Worm (Caenorhabditis elegans) whole organism, L1 larva: ENCODE results near the gene osta-1.
A peak's percentile ranks its signal among the peaks of the same experiment; 100 is the strongest.

Source experiments
- C04F5.9 ChIP-seq: sonication (generic microtip); optimal IDR thresholded peaks from 2 replicates; lab custom pipeline; 2016; ENCODE audit warnings: missing genetic modification characterization, missing compliant biosample characterization
- C16A3.4 ChIP-seq: fragments of 150-350 bp; optimal IDR thresholded peaks from 2 replicates; lab custom pipeline; 2014; ENCODE audit warnings: missing biosample characterization, missing genetic modification characterization
- C34B4.2 ChIP-seq: sonication (generic microtip); optimal IDR thresholded peaks from 2 replicates; lab custom pipeline; 2017; ENCODE audit warnings: mild to moderate bottlenecking, missing genetic modification characterization, missing compliant biosample characterization
- Y116A8C.19 ChIP-seq: sonication (generic microtip); optimal IDR thresholded peaks from 2 replicates; lab custom pipeline; 2016; ENCODE audit warnings: missing compliant biosample characterization, missing genetic modification characterization, borderline replicate concordance
- alr-1 ChIP-seq: fragments of 200-800 bp; sonication (Bioruptor generic); optimal IDR thresholded peaks from 2 replicates; lab custom pipeline; 2018; ENCODE audit warnings: borderline replicate concordance, mild to moderate bottlenecking, missing genetic modification characterization, missing compliant biosample characterization
- aly-2 ChIP-seq: fragments of 150-350 bp; optimal IDR thresholded peaks from 2 replicates; lab custom pipeline; 2014; ENCODE audit warnings: missing biosample characterization, missing genetic modification characterization
- ama-1 ChIP-seq: fragments of 150-350 bp; optimal IDR thresholded peaks from 2 replicates; lab custom pipeline; 2014
- ceh-63 ChIP-seq: fragments of 200-800 bp; sonication (Bioruptor generic); optimal IDR thresholded peaks from 2 replicates; lab custom pipeline; 2018; ENCODE audit warnings: mild to moderate bottlenecking, missing genetic modification characterization, missing compliant biosample characterization
- ceh-90 ChIP-seq: sonication (generic microtip); optimal IDR thresholded peaks from 2 replicates; lab custom pipeline; 2016; ENCODE audit warnings: missing genetic modification characterization, missing compliant biosample characterization
- dpl-1 ChIP-seq, 3 experiments: fragments of 150-350 bp in 2 of 3; sonication (generic microtip) in 1 of 3; optimal IDR thresholded peaks; 2 replicates each; lab custom pipeline; 2014 to 2017; ENCODE audit warnings: missing biosample characterization in 3 of 3, missing genetic modification characterization in 3 of 3, missing genetic modification reagents in 3 of 3
- efl-1 ChIP-seq, 4 experiments: fragments of 150-350 bp; optimal IDR thresholded peaks in 3 of 4; peaks in 1 of 4; 1 replicate in 1 of 4; 2 replicates in 3 of 4; lab custom pipeline; 2014; ENCODE audit warnings: missing biosample characterization in 2 of 4, missing genetic modification characterization in 2 of 4, missing genetic modification reagents in 2 of 4
- efl-3 ChIP-seq: fragments of 200-800 bp; sonication (Bioruptor generic); optimal IDR thresholded peaks from 2 replicates; lab custom pipeline; 2018; ENCODE audit warnings: mild to moderate bottlenecking, missing genetic modification characterization, missing compliant biosample characterization
- elt-2 ChIP-seq: sonication (generic microtip); optimal IDR thresholded peaks from 2 replicates; lab custom pipeline; 2016; ENCODE audit warnings: missing genetic modification characterization, mild to moderate bottlenecking, inconsistent platforms, missing compliant biosample characterization, missing genetic modification reagents
- elt-3 ChIP-seq, 6 experiments: fragments of 150-350 bp in 1 of 6; sonication (generic microtip); optimal IDR thresholded peaks; 2 replicates each; lab custom pipeline; 2017 to 2018; ENCODE audit warnings: missing biosample characterization in 6 of 6, missing genetic modification characterization in 6 of 6, inconsistent platforms in 1 of 6
- ets-5 ChIP-seq: fragments of 200-800 bp; sonication (Bioruptor generic); IDR thresholded peaks from 2 replicates; pipeline ENCODE4 v1.3.6; 2022; ENCODE audit warnings: missing genetic modification characterization, missing compliant biosample characterization
- fos-1 ChIP-seq: fragments of 150-350 bp; optimal IDR thresholded peaks from 2 replicates; lab custom pipeline; 2014; ENCODE audit warnings: missing biosample characterization, missing genetic modification characterization
- hlh-17 ChIP-seq: fragments of 200-800 bp; sonication (Bioruptor generic); optimal IDR thresholded peaks from 2 replicates; lab custom pipeline; 2018; ENCODE audit warnings: missing genetic modification characterization, mild to moderate bottlenecking, missing compliant biosample characterization, moderate library complexity, borderline replicate concordance
- hlh-4 ChIP-seq: sonication (generic microtip); optimal IDR thresholded peaks from 2 replicates; lab custom pipeline; 2016; ENCODE audit warnings: mild to moderate bottlenecking, missing genetic modification characterization, missing compliant biosample characterization
- irx-1 ChIP-seq: sonication (generic microtip); optimal IDR thresholded peaks from 2 replicates; lab custom pipeline; 2016; ENCODE audit warnings: missing genetic modification characterization, missing compliant biosample characterization
- isw-1 ChIP-seq: fragments of 200-800 bp; sonication (Bioruptor generic); IDR thresholded peaks from 2 replicates; pipeline ENCODE4 v1.3.6; 2022; ENCODE audit warnings: missing genetic modification characterization, missing compliant biosample characterization
- jun-1 ChIP-seq: fragments of 150-350 bp; optimal IDR thresholded peaks from 2 replicates; lab custom pipeline; 2014; ENCODE audit warnings: missing biosample characterization, missing genetic modification reagents, missing genetic modification characterization
- lin-15B ChIP-seq: fragments of 150-350 bp; sonication (generic microtip); optimal IDR thresholded peaks from 3 replicates; lab custom pipeline; 2014; ENCODE audit warnings: missing biosample characterization, missing genetic modification characterization
- lin-35 ChIP-seq, 2 experiments: fragments of 150-350 bp; optimal IDR thresholded peaks; 2 replicates each; lab custom pipeline; 2014; ENCODE audit warnings: missing biosample characterization in 2 of 2, missing genetic modification characterization in 2 of 2, missing genetic modification reagents in 2 of 2
- lin-39 ChIP-seq: fragments of 150-350 bp; optimal IDR thresholded peaks from 2 replicates; lab custom pipeline; 2014; ENCODE audit warnings: missing biosample characterization, missing genetic modification reagents, missing genetic modification characterization
- lir-3 ChIP-seq: sonication (generic microtip); optimal IDR thresholded peaks from 2 replicates; lab custom pipeline; 2016; ENCODE audit warnings: mild to moderate bottlenecking, missing genetic modification characterization, moderate library complexity, missing compliant biosample characterization; ENCODE audit not compliant: poor library complexity
- lsy-2 ChIP-seq, 2 experiments: fragments of 150-350 bp; optimal IDR thresholded peaks; 2 replicates each; lab custom pipeline; 2014; ENCODE audit warnings: missing biosample characterization in 2 of 2, missing genetic modification characterization in 2 of 2
- mdl-1 ChIP-seq, 2 experiments: fragments of 150-350 bp; optimal IDR thresholded peaks; 2 replicates each; lab custom pipeline; 2014 to 2017; ENCODE audit warnings: missing biosample characterization in 2 of 2, missing genetic modification characterization in 2 of 2, inconsistent platforms in 1 of 2
- mef-2 ChIP-seq: fragments of 150-350 bp; optimal IDR thresholded peaks from 2 replicates; lab custom pipeline; 2014; ENCODE audit warnings: missing biosample characterization, missing genetic modification characterization
- mep-1 ChIP-seq: fragments of 150-350 bp; optimal IDR thresholded peaks from 2 replicates; lab custom pipeline; 2014; ENCODE audit warnings: missing biosample characterization, missing genetic modification characterization
- nhr-12 ChIP-seq: sonication (generic microtip); optimal IDR thresholded peaks from 2 replicates; lab custom pipeline; 2017; ENCODE audit warnings: missing biosample characterization, missing genetic modification characterization
- nhr-19 ChIP-seq: fragments of 200-800 bp; sonication (Bioruptor generic); conservative IDR thresholded peaks from 2 replicates; pipeline ENCODE4 v1.3.6; 2022; ENCODE audit warnings: missing genetic modification characterization, missing compliant biosample characterization
- nhr-237 ChIP-seq: fragments of 150-350 bp; optimal IDR thresholded peaks from 2 replicates; lab custom pipeline; 2014; ENCODE audit warnings: missing biosample characterization, missing genetic modification characterization
- nhr-28 ChIP-seq: fragments of 150-350 bp; optimal IDR thresholded peaks from 2 replicates; lab custom pipeline; 2014; ENCODE audit warnings: missing biosample characterization, missing genetic modification characterization
- nhr-71 ChIP-seq: sonication (generic microtip); optimal IDR thresholded peaks from 2 replicates; lab custom pipeline; 2016; ENCODE audit warnings: mild to moderate bottlenecking, missing genetic modification characterization, moderate library complexity, missing compliant biosample characterization
- nhr-77 ChIP-seq: fragments of 150-350 bp; optimal IDR thresholded peaks from 2 replicates; lab custom pipeline; 2014; ENCODE audit warnings: missing biosample characterization, missing genetic modification characterization
- nhr-85 ChIP-seq: sonication (generic microtip); peaks from one replicate; lab custom pipeline; 2016; ENCODE audit warnings: missing genetic modification characterization, inconsistent platforms, missing compliant biosample characterization
- nhr-90 ChIP-seq: sonication (generic microtip); optimal IDR thresholded peaks from 2 replicates; lab custom pipeline; 2016; ENCODE audit warnings: mild to moderate bottlenecking, missing genetic modification characterization, missing compliant biosample characterization; ENCODE audit not compliant: poor library complexity
- pag-3 ChIP-seq: sonication (generic microtip); optimal IDR thresholded peaks from 2 replicates; lab custom pipeline; 2017; ENCODE audit warnings: missing genetic modification characterization, mild to moderate bottlenecking, missing compliant biosample characterization, antibody characterized with exemption, borderline replicate concordance; ENCODE audit not compliant: insufficient read depth
- pax-3 ChIP-seq: fragments of 200-800 bp; sonication (Bioruptor generic); optimal IDR thresholded peaks from 2 replicates; lab custom pipeline; 2018; ENCODE audit warnings: mild to moderate bottlenecking, missing genetic modification characterization, moderate library complexity, missing compliant biosample characterization
- pqm-1 ChIP-seq: sonication (generic microtip); optimal IDR thresholded peaks from 3 replicates; lab custom pipeline; 2017; ENCODE audit warnings: missing biosample characterization, missing genetic modification characterization
- skn-1 ChIP-seq: fragments of 150-350 bp; optimal IDR thresholded peaks from 2 replicates; lab custom pipeline; 2014; ENCODE audit warnings: missing biosample characterization, missing genetic modification characterization
- sup-37 ChIP-seq: fragments of 200-800 bp; sonication (Bioruptor generic); optimal IDR thresholded peaks from 2 replicates; lab custom pipeline; 2018; ENCODE audit warnings: mild to moderate bottlenecking, missing genetic modification characterization, missing compliant biosample characterization
- swsn-7 ChIP-seq: sonication (generic microtip); optimal IDR thresholded peaks from 2 replicates; lab custom pipeline; 2016; ENCODE audit warnings: missing genetic modification characterization, missing compliant biosample characterization
- tbx-2 ChIP-seq: sonication (generic microtip); optimal IDR thresholded peaks from 2 replicates; lab custom pipeline; 2016; ENCODE audit warnings: missing genetic modification characterization, missing compliant biosample characterization
- unc-130 ChIP-seq: fragments of 150-350 bp; optimal IDR thresholded peaks from 2 replicates; lab custom pipeline; 2017; ENCODE audit warnings: missing biosample characterization, missing genetic modification characterization, inconsistent platforms
- unc-30 ChIP-seq: sonication (generic microtip); optimal IDR thresholded peaks from 2 replicates; lab custom pipeline; 2017; ENCODE audit warnings: missing biosample characterization, missing genetic modification characterization
- unc-62 ChIP-seq: fragments of 150-350 bp; optimal IDR thresholded peaks from 2 replicates; lab custom pipeline; 2014; ENCODE audit warnings: missing biosample characterization, missing genetic modification reagents, missing genetic modification characterization
- unc-86 ChIP-seq: sonication (generic microtip); optimal IDR thresholded peaks from 2 replicates; lab custom pipeline; 2016; ENCODE audit warnings: missing genetic modification characterization, missing compliant biosample characterization
- vab-15 ChIP-seq: sonication (generic microtip); optimal IDR thresholded peaks from 2 replicates; lab custom pipeline; 2017; ENCODE audit warnings: missing genotype, mild to moderate bottlenecking, missing genetic modification characterization, missing compliant biosample characterization
- xbp-1 ChIP-seq: sonication (generic microtip); optimal IDR thresholded peaks from 2 replicates; lab custom pipeline; 2016; ENCODE audit warnings: missing genetic modification characterization, missing compliant biosample characterization
- ztf-11 ChIP-seq, 2 experiments: sonication (generic microtip); optimal IDR thresholded peaks; 2 replicates each; lab custom pipeline; 2016 to 2017; ENCODE audit warnings: missing genetic modification characterization in 2 of 2, missing biosample characterization in 1 of 2, missing compliant biosample characterization in 1 of 2

Gene osta-1

ce11 chrII:18787-19186 is 12.3 kb downstream of the osta-1 start (continued):
- TF ChIP-seq ets-5 (GFP tag; lab: Robert Waterston, UW) = no peak
- TF ChIP-seq nhr-85 = peak; percentile 78
- TF ChIP-seq dpl-1 (GFP tag; optimal IDR thresholded peaks at IDR 0.05; lab: Kevin White, UChicago) = peak; percentile 48 to 63 (median 53)
- TF ChIP-seq elt-2 (tag; lab: Kevin White, UChicago) = no peak
- TF ChIP-seq mdl-1 (tag; optimal IDR thresholded peaks at IDR 0.05; lab: Kevin White, UChicago) = peak in 1 of 2 experiments; percentile 81
- peak; percentile 33; the same call in 1 of the 2 replicates for TF ChIP-seq nhr-19 (GFP tag; lab: Robert Waterston, UW)
- TF ChIP-seq aly-2 = no peak
- peak; percentile 73 for TF ChIP-seq swsn-7
- TF ChIP-seq lin-15B (tag; lab: Kevin White, UChicago) = peak; percentile 5
- TF ChIP-seq tbx-2 (tag; lab: Kevin White, UChicago) = peak; percentile 68
- peak in 2 of 6 experiments; percentile 43 to 45 for TF ChIP-seq elt-3 (tag; optimal IDR thresholded peaks at IDR 0.05; lab: Kevin White, UChicago)
- peak; percentile 17 for TF ChIP-seq fos-1
- TF ChIP-seq pax-3 (tag; lab: Kevin White, UChicago) = no peak
- TF ChIP-seq lsy-2 (tag; optimal IDR thresholded peaks at IDR 0.05; lab: Kevin White, UChicago) = peak; percentile 51 to 64
- TF ChIP-seq pag-3 = no peak
- TF ChIP-seq irx-1 (tag; lab: Kevin White, UChicago) = no peak
- no peak for TF ChIP-seq Y116A8C.19 (tag; lab: Kevin White, UChicago)
- TF ChIP-seq C04F5.9 (tag; lab: Kevin White, UChicago) = peak; percentile 43
- TF ChIP-seq isw-1 (GFP tag; lab: Robert Waterston, UW) = peak; percentile 51
- TF ChIP-seq hlh-17 = no peak
- peak; percentile 22 for TF ChIP-seq nhr-77 (tag; lab: Kevin White, UChicago)
- TF ChIP-seq nhr-71 = peak; percentile 81
- TF ChIP-seq lir-3 (tag; lab: Kevin White, UChicago) = no peak
- peak; percentile 65 for TF ChIP-seq nhr-90 (tag; lab: Kevin White, UChicago)
- TF ChIP-seq ztf-11 (tag; optimal IDR thresholded peaks at IDR 0.05; lab: Kevin White, UChicago) = peak in 1 of 2 experiments; percentile 41
- peak; percentile 59 for TF ChIP-seq skn-1 (tag; lab: Kevin White, UChicago)
- no peak for TF ChIP-seq unc-130
- peak; percentile 77 for TF ChIP-seq xbp-1 (tag; lab: Kevin White, UChicago)
- no peak for TF ChIP-seq sup-37 (GFP tag; lab: Kevin White, UChicago)
- no peak for TF ChIP-seq efl-3 (GFP tag; lab: Kevin White, UChicago)
- TF ChIP-seq mep-1 (tag; lab: Kevin White, UChicago) = peak; percentile 76
- no peak for TF ChIP-seq pqm-1 (tag; lab: Kevin White, UChicago)
- TF ChIP-seq C16A3.4 (tag; lab: Kevin White, UChicago) = peak; percentile 52
- TF ChIP-seq ceh-90 = no peak
- no peak for TF ChIP-seq lin-39
- TF ChIP-seq nhr-28 (tag; lab: Kevin White, UChicago) = no peak
- peak; percentile 65 to 68 for TF ChIP-seq efl-1 (optimal IDR thresholded peaks at IDR 0.05; lab: Kevin White, UChicago)
- peak; percentile 56 to 92 for TF ChIP-seq efl-1 (GFP tag; optimal IDR thresholded peaks at IDR 0.05 in 1 of 2; lab: Kevin White, UChicago)
- no peak for TF ChIP-seq alr-1 (tag; lab: Kevin White, UChicago)
- peak; percentile 59 for TF ChIP-seq unc-86 (tag; lab: Kevin White, UChicago)
- TF ChIP-seq unc-62 = no peak
- TF ChIP-seq ama-1 = no peak
- TF ChIP-seq vab-15 (tag; lab: Kevin White, UChicago) = peak; percentile 30
- peak; percentile 4 for TF ChIP-seq nhr-237 (tag; lab: Kevin White, UChicago)
- peak; percentile 77 to 80 for TF ChIP-seq lin-35 (GFP tag; optimal IDR thresholded peaks at IDR 0.05; lab: Kevin White, UChicago)
- no peak for TF ChIP-seq mef-2
- TF ChIP-seq jun-1 = peak; percentile 61
- no peak for TF ChIP-seq nhr-12 (tag; lab: Kevin White, UChicago)
- TF ChIP-seq hlh-4 (tag; lab: Kevin White, UChicago) = no peak
- no peak for TF ChIP-seq ceh-63
- TF ChIP-seq C34B4.2 (tag; lab: Kevin White, UChicago) = no peak
- no peak for TF ChIP-seq unc-30 (tag; lab: Kevin White, UChicago)
